Worm (Caenorhabditis elegans): ENCODE data around the gene dop-6.

DNA sequence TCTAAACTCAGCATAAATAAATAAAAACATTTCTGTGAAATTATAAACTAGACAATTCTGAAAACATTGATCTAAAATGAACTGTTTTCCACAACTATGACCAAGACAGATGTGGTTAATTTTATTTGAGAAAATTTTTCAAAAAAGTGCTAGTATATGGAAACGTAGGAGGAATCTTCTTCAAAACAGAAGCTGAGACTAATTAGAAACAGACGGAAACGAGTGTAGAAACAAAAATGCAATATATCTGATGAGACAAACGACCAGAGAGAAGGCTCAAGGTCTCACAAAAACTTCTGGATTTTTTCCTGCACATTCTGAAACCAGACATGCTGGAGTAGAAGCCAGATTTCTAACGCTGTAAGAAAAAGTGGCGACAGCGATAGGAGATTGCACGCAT lies 24.7 kb upstream of the dop-6 start:
- TF ChIP-seq nhr-28 (tag; optimal IDR thresholded peaks at IDR 0.05) = no peak
- no peak for TF ChIP-seq elt-3 (tag; optimal IDR thresholded peaks at IDR 0.05)
- TF ChIP-seq nhr-237 (tag; optimal IDR thresholded peaks at IDR 0.05) = no peak
- TF ChIP-seq mls-2 (tag; optimal IDR thresholded peaks at IDR 0.05) = no peak
- no peak for TF ChIP-seq nhr-12 (tag; optimal IDR thresholded peaks at IDR 0.05)
